Fruit fly (Drosophila melanogaster) whole organism, pupa: ENCODE measurements around the gene CG4613.

Source experiments
- CG14655 ChIP-seq: fragments of 200-800 bp; sonication (Bioruptor generic); optimal IDR thresholded peaks from 3 replicates; lab custom pipeline; 2017; ENCODE audit warnings: mild to moderate bottlenecking, missing biosample characterization, missing genetic modification reagents, missing genetic modification characterization
- CG15710 ChIP-seq: fragments of 200-800 bp; sonication (Bioruptor generic); optimal IDR thresholded peaks from 2 replicates; lab custom pipeline; 2018; ENCODE audit warnings: missing biosample characterization, mild to moderate bottlenecking, missing genetic modification characterization, moderate library complexity
- CG17806 ChIP-seq: fragments of 200-800 bp; sonication (Bioruptor generic); optimal IDR thresholded peaks from 2 replicates; lab custom pipeline; 2018; ENCODE audit warnings: missing biosample characterization, mild to moderate bottlenecking, missing genetic modification characterization, moderate library complexity
- CG34367 ChIP-seq: fragments of 200-800 bp; sonication (Bioruptor generic); optimal IDR thresholded peaks from 2 replicates; lab custom pipeline; 2018; ENCODE audit warnings: missing biosample characterization, mild to moderate bottlenecking, missing genetic modification characterization
- CG4496 ChIP-seq: fragments of 200-800 bp; sonication (Bioruptor generic); IDR thresholded peaks from 3 replicates; pipeline ENCODE4 v1.3.6; 2022; ENCODE audit warnings: missing biosample characterization, missing genetic modification characterization
- CG8159 ChIP-seq: fragments of 200-800 bp; sonication (Bioruptor generic); optimal IDR thresholded peaks from 3 replicates; lab custom pipeline; 2018; ENCODE audit warnings: missing biosample characterization, mild to moderate bottlenecking, missing genetic modification characterization, moderate library complexity
- CG8301 ChIP-seq: fragments of 200-800 bp; sonication (Bioruptor generic); optimal IDR thresholded peaks from 2 replicates; lab custom pipeline; 2018; ENCODE audit warnings: missing biosample characterization, mild to moderate bottlenecking, missing genetic modification characterization
- EcR ChIP-seq: fragments of 200-800 bp; sonication (Bioruptor generic); optimal IDR thresholded peaks from 3 replicates; lab custom pipeline; 2019; ENCODE audit warnings: missing biosample characterization, missing genetic modification characterization, mild to moderate bottlenecking, moderate library complexity, missing genetic modification reagents
- Pif1A ChIP-seq: fragments of 200-800 bp; sonication (Bioruptor generic); optimal IDR thresholded peaks from 3 replicates; lab custom pipeline; 2016; ENCODE audit warnings: missing biosample characterization, missing genetic modification characterization
- Pif1B ChIP-seq: fragments of 200-800 bp; sonication (Bioruptor generic); optimal IDR thresholded peaks from 3 replicates; lab custom pipeline; 2016; ENCODE audit warnings: missing biosample characterization, missing genetic modification characterization
- Snoo ChIP-seq: fragments of 200-800 bp; sonication (Bioruptor generic); optimal IDR thresholded peaks from 3 replicates; lab custom pipeline; 2017; ENCODE audit warnings: missing biosample characterization, mild to moderate bottlenecking, missing genetic modification characterization, inconsistent platforms
- gl ChIP-seq: fragments of 200-800 bp; sonication (Bioruptor generic); optimal IDR thresholded peaks from 2 replicates; lab custom pipeline; 2018; ENCODE audit warnings: missing biosample characterization, mild to moderate bottlenecking, missing genetic modification characterization

dm6 chr3L:14481397-14481796 lies 40.1 kb downstream of the CG4613 start:
- no peak for TF ChIP-seq EcR (GFP tag; lab: Kevin White, UChicago)
- TF ChIP-seq Pif1B: no peak
- TF ChIP-seq CG15710 (tag; lab: Kevin White, UChicago): peak; percentile 58
- TF ChIP-seq Snoo (tag; lab: Kevin White, UChicago): no peak
- peak; percentile 7 for TF ChIP-seq CG14655 (GFP tag; lab: Kevin White, UChicago)
- TF ChIP-seq CG34367: peak; percentile 30
- TF ChIP-seq CG17806: no peak
- peak; percentile 12 for TF ChIP-seq gl (tag; lab: Kevin White, UChicago)
- no peak for TF ChIP-seq CG8301 (tag; lab: Kevin White, UChicago)
- TF ChIP-seq CG8159 (tag; lab: Kevin White, UChicago): no peak
- peak; percentile 42; the same call in 2 of the 3 replicates for TF ChIP-seq CG4496 (GFP tag; lab: Robert Waterston, UW)
- TF ChIP-seq Pif1A (GFP tag; lab: Kevin White, UChicago): no peak
